Fruit fly (Drosophila melanogaster) Kc167 (cell line): ENCODE data around the gene beat-IIIb.

ENCODE experiments used
- Sin3A ChIP-seq: fragments of >200 bp; optimal IDR thresholded peaks from 2 replicates; lab custom pipeline; 2018; ENCODE audit warnings: missing external identifiers
- h ChIP-seq: fragments of >200 bp; optimal IDR thresholded peaks from 3 replicates; lab custom pipeline; 2018; ENCODE audit warnings: missing external identifiers
- insv ChIP-seq: fragments of >200 bp; optimal IDR thresholded peaks from 3 replicates; lab custom pipeline; 2018; ENCODE audit warnings: missing external identifiers
- psq ChIP-seq: fragments of >200 bp; optimal IDR thresholded peaks from 2 replicates; lab custom pipeline; 2017; ENCODE audit warnings: missing external identifiers
- ttk ChIP-seq: sonication (Bioruptor generic); optimal IDR thresholded peaks from 2 replicates; lab custom pipeline; 2017; ENCODE audit warnings: missing external identifiers

dm6 chr2L:16996343-16996742 lies 23.5 kb downstream of the beat-IIIb start:
- TF ChIP-seq psq (no peak), insv (lab: Kevin White, UChicago) (no peak), h (lab: Kevin White, UChicago) (no peak), Sin3A (lab: Kevin White, UChicago) (no peak), ttk (lab: Kevin White, UChicago) (no peak)
